Fruit fly (Drosophila melanogaster) whole organism, embryonic: ENCODE measurements around the gene Scm.

Experiments used
- Ada2b ChIP-seq: fragments of 200-800 bp; sonication (Bioruptor generic); IDR thresholded peaks from 2 replicates; pipeline ENCODE4 v1.3.6; 2022; ENCODE audit warnings: missing biosample characterization, missing genetic modification characterization
- Atf6 ChIP-seq: fragments of 200-800 bp; sonication (Bioruptor generic); IDR thresholded peaks from 2 replicates; pipeline ENCODE4 v1.3.6; 2022; ENCODE audit warnings: missing biosample characterization, missing genetic modification characterization
- Bdp1 ChIP-seq: fragments of 200-800 bp; sonication (Bioruptor generic); optimal IDR thresholded peaks from 3 replicates; lab custom pipeline; 2016; ENCODE audit warnings: missing biosample characterization, missing genetic modification characterization
- Bgb ChIP-seq: fragments of 200-800 bp; sonication (Bioruptor generic); IDR thresholded peaks from 2 replicates; pipeline ENCODE4 v1.3.6; 2022; ENCODE audit warnings: missing biosample characterization, missing genetic modification characterization; ENCODE audit not compliant: partially characterized antibody
- CG10267 ChIP-seq: fragments of 200-800 bp; sonication (Bioruptor generic); optimal IDR thresholded peaks from 2 replicates; lab custom pipeline; 2018; ENCODE audit warnings: missing biosample characterization, mild to moderate bottlenecking, missing genetic modification characterization, moderate library complexity
- CG10274 ChIP-seq: fragments of 200-800 bp; sonication (Bioruptor generic); optimal IDR thresholded peaks from 3 replicates; lab custom pipeline; 2017; ENCODE audit warnings: missing biosample characterization, mild to moderate bottlenecking, missing genetic modification characterization
- CG10366 ChIP-seq: fragments of 200-800 bp; sonication (Bioruptor generic); IDR thresholded peaks from 2 replicates; pipeline ENCODE4 v1.3.6; 2022; ENCODE audit warnings: missing biosample characterization, missing genetic modification characterization
- CG10462 ChIP-seq: fragments of 200-800 bp; sonication (Bioruptor generic); optimal IDR thresholded peaks from 2 replicates; lab custom pipeline; 2016; ENCODE audit warnings: missing biosample characterization, missing genetic modification characterization
- CG12071 ChIP-seq: fragments of 200-800 bp; sonication (Bioruptor generic); optimal IDR thresholded peaks from 3 replicates; lab custom pipeline; 2018; ENCODE audit warnings: missing biosample characterization, mild to moderate bottlenecking, missing genetic modification characterization
- CG12659 ChIP-seq: fragments of 200-800 bp; sonication (Bioruptor generic); optimal IDR thresholded peaks from 3 replicates; lab custom pipeline; 2017; ENCODE audit warnings: mild to moderate bottlenecking, missing biosample characterization, missing genetic modification reagents, missing genetic modification characterization
- CG13123 ChIP-seq: fragments of 200-800 bp; sonication (Bioruptor generic); optimal IDR thresholded peaks from 2 replicates; lab custom pipeline; 2016; ENCODE audit warnings: missing biosample characterization, missing genetic modification characterization
- CG13424 ChIP-seq: fragments of 200-800 bp; sonication (Bioruptor generic); optimal IDR thresholded peaks from 2 replicates; lab custom pipeline; 2019; ENCODE audit warnings: missing biosample characterization, mild to moderate bottlenecking, missing genetic modification characterization, moderate library complexity
- CG14965 ChIP-seq: fragments of 200-800 bp; sonication (Bioruptor generic); optimal IDR thresholded peaks from 2 replicates; lab custom pipeline; 2016; ENCODE audit warnings: missing biosample characterization, missing genetic modification characterization, borderline replicate concordance
- CG15269 ChIP-seq: fragments of 200-800 bp; sonication (Bioruptor generic); optimal IDR thresholded peaks from 2 replicates; lab custom pipeline; 2018; ENCODE audit warnings: missing biosample characterization, mild to moderate bottlenecking, missing genetic modification characterization, moderate library complexity
- CG17612 ChIP-seq: fragments of 200-800 bp; sonication (Bioruptor generic); IDR thresholded peaks from 2 replicates; pipeline ENCODE4 v1.3.6; 2022; ENCODE audit warnings: missing biosample characterization, missing genetic modification characterization
- CG17802 ChIP-seq: fragments of 200-800 bp; sonication (Bioruptor generic); optimal IDR thresholded peaks from 2 replicates; lab custom pipeline; 2018; ENCODE audit warnings: missing biosample characterization, mild to moderate bottlenecking, missing genetic modification characterization, moderate library complexity
- CG17912 ChIP-seq: fragments of 200-800 bp; sonication (Bioruptor generic); optimal IDR thresholded peaks from 2 replicates; lab custom pipeline; 2018; ENCODE audit warnings: missing biosample characterization, mild to moderate bottlenecking, missing genetic modification characterization
- CG3065 ChIP-seq: fragments of 200-800 bp; sonication (Bioruptor generic); optimal IDR thresholded peaks from 2 replicates; lab custom pipeline; 2016; ENCODE audit warnings: missing biosample characterization, missing genetic modification characterization
- CG31388 ChIP-seq: fragments of 200-800 bp; sonication (Bioruptor generic); optimal IDR thresholded peaks from 2 replicates; lab custom pipeline; 2016; ENCODE audit warnings: missing biosample characterization, missing genetic modification characterization
- CG4328 ChIP-seq: fragments of 200-800 bp; sonication (Bioruptor generic); optimal IDR thresholded peaks from 3 replicates; lab custom pipeline; 2017; ENCODE audit warnings: missing biosample characterization, missing genetic modification reagents, missing genetic modification characterization
- CG6654 ChIP-seq: fragments of 200-800 bp; sonication (Bioruptor generic); optimal IDR thresholded peaks from 2 replicates; lab custom pipeline; 2017; ENCODE audit warnings: missing biosample characterization, mild to moderate bottlenecking, missing genetic modification characterization
- CG6791 ChIP-seq: fragments of 200-800 bp; sonication (Bioruptor generic); IDR thresholded peaks from 3 replicates; pipeline ENCODE4 v1.3.6; 2022; ENCODE audit warnings: missing biosample characterization, missing genetic modification characterization; ENCODE audit not compliant: partially characterized antibody
- CG6813 ChIP-seq: fragments of 200-800 bp; sonication (Bioruptor generic); optimal IDR thresholded peaks from 2 replicates; lab custom pipeline; 2017; ENCODE audit warnings: missing biosample characterization, missing genetic modification characterization, mild to moderate bottlenecking, moderate library complexity, missing genetic modification reagents
- CG8359 ChIP-seq: fragments of 200-800 bp; sonication (Bioruptor generic); optimal IDR thresholded peaks from 2 replicates; lab custom pipeline; 2017; ENCODE audit warnings: missing biosample characterization, mild to moderate bottlenecking, missing genetic modification characterization, borderline replicate concordance
- CG8944 ChIP-seq: fragments of 200-800 bp; sonication (Bioruptor generic); optimal IDR thresholded peaks from 3 replicates; lab custom pipeline; 2016; ENCODE audit warnings: missing biosample characterization, missing genetic modification characterization
- Dek ChIP-seq: fragments of 200-800 bp; sonication (Bioruptor generic); optimal IDR thresholded peaks from 3 replicates; lab custom pipeline; 2019; ENCODE audit warnings: missing biosample characterization, mild to moderate bottlenecking, missing genetic modification characterization, moderate library complexity
- Elba2 ChIP-seq: fragments of 200-800 bp; sonication (Bioruptor generic); optimal IDR thresholded peaks from 3 replicates; lab custom pipeline; 2016; ENCODE audit warnings: missing biosample characterization, missing genetic modification characterization
- HLHmδ ChIP-seq: fragments of 200-800 bp; sonication (Bioruptor generic); optimal IDR thresholded peaks from 2 replicates; lab custom pipeline; 2018; ENCODE audit warnings: missing biosample characterization, mild to moderate bottlenecking, missing genetic modification characterization, moderate library complexity
- Hand ChIP-seq: fragments of 200-800 bp; sonication (Bioruptor generic); optimal IDR thresholded peaks from 2 replicates; lab custom pipeline; 2017; ENCODE audit warnings: mild to moderate bottlenecking, missing biosample characterization, missing genetic modification reagents, missing genetic modification characterization
- Hmr ChIP-seq: fragments of 200-800 bp; sonication (Bioruptor generic); optimal IDR thresholded peaks from 3 replicates; lab custom pipeline; 2017; ENCODE audit warnings: mild to moderate bottlenecking, missing biosample characterization, missing genetic modification reagents, missing genetic modification characterization
- Nf-YA ChIP-seq: fragments of 200-800 bp; sonication (Bioruptor generic); IDR thresholded peaks from 2 replicates; pipeline ENCODE4 v1.3.6; 2022; ENCODE audit warnings: missing biosample characterization, missing genetic modification characterization
- Opbp ChIP-seq: fragments of 200-800 bp; sonication (Bioruptor generic); IDR thresholded peaks from 3 replicates; pipeline ENCODE4 v1.3.6; 2022; ENCODE audit warnings: missing biosample characterization, missing genetic modification characterization; ENCODE audit not compliant: partially characterized antibody
- Ptx1 ChIP-seq: fragments of 200-800 bp; sonication (Bioruptor generic); IDR thresholded peaks from 2 replicates; pipeline ENCODE4 v1.3.6; 2022; ENCODE audit warnings: missing biosample characterization, missing genetic modification characterization
- Spps ChIP-seq: fragments of 200-800 bp; sonication (Bioruptor generic); optimal IDR thresholded peaks from 2 replicates; lab custom pipeline; 2018; ENCODE audit warnings: missing biosample characterization, mild to moderate bottlenecking, missing genetic modification characterization
- ash1 ChIP-seq: fragments of 200-800 bp; sonication (Bioruptor generic); optimal IDR thresholded peaks from 2 replicates; lab custom pipeline; 2018; ENCODE audit warnings: missing biosample characterization, mild to moderate bottlenecking, missing genetic modification characterization
- danr ChIP-seq: fragments of 200-800 bp; sonication (Bioruptor generic); IDR thresholded peaks from 2 replicates; pipeline ENCODE4 v1.3.6; 2022; ENCODE audit warnings: missing biosample characterization, missing genetic modification characterization
- dpn ChIP-seq, 2 experiments: fragments of 200-800 bp; sonication (Bioruptor generic); optimal IDR thresholded peaks; 3 replicates each; lab custom pipeline; 2016; ENCODE audit warnings: missing biosample characterization in 2 of 2, missing genetic modification characterization in 2 of 2
- gfzf ChIP-seq: fragments of 200-800 bp; sonication (Bioruptor generic); optimal IDR thresholded peaks from 2 replicates; lab custom pipeline; 2016; ENCODE audit warnings: missing biosample characterization, mild to moderate bottlenecking, missing genetic modification characterization, moderate library complexity
- hth ChIP-seq: fragments of >200 bp; optimal IDR thresholded peaks from 2 replicates; lab custom pipeline; 2017; ENCODE audit warnings: inconsistent platforms
- kay ChIP-seq: fragments of 200-800 bp; sonication (Bioruptor generic); optimal IDR thresholded peaks from 2 replicates; lab custom pipeline; 2016; ENCODE audit warnings: missing biosample characterization, missing genetic modification characterization
- lbe ChIP-seq: fragments of 200-800 bp; sonication (Bioruptor generic); optimal IDR thresholded peaks from 2 replicates; lab custom pipeline; 2016; ENCODE audit warnings: missing biosample characterization, mild to moderate bottlenecking, missing genetic modification characterization
- luna ChIP-seq: fragments of 200-800 bp; sonication (Bioruptor generic); optimal IDR thresholded peaks from 2 replicates; lab custom pipeline; 2016; ENCODE audit warnings: missing biosample characterization, missing genetic modification characterization
- p53 ChIP-seq: fragments of 200-800 bp; sonication (Bioruptor generic); optimal IDR thresholded peaks from 2 replicates; lab custom pipeline; 2016; ENCODE audit warnings: missing biosample characterization, missing genetic modification characterization
- pros ChIP-seq: fragments of 200-800 bp; sonication (Bioruptor generic); optimal IDR thresholded peaks from 3 replicates; lab custom pipeline; 2019; ENCODE audit warnings: missing biosample characterization, mild to moderate bottlenecking, missing genetic modification characterization, moderate library complexity
- pum ChIP-seq: fragments of 200-800 bp; sonication (Bioruptor generic); optimal IDR thresholded peaks from 2 replicates; lab custom pipeline; 2016; ENCODE audit warnings: missing biosample characterization, missing genetic modification characterization
- sim ChIP-seq: fragments of 200-800 bp; sonication (Bioruptor generic); IDR thresholded peaks from 2 replicates; pipeline ENCODE4 v1.3.6; 2022; ENCODE audit warnings: missing biosample characterization, missing genetic modification characterization
- tin ChIP-seq: fragments of 200-800 bp; sonication (Bioruptor generic); optimal IDR thresholded peaks from 3 replicates; lab custom pipeline; 2016; ENCODE audit warnings: missing biosample characterization, missing genetic modification characterization
- unc-4 ChIP-seq: fragments of 200-800 bp; sonication (Bioruptor generic); IDR thresholded peaks from 2 replicates; pipeline ENCODE4 v1.3.6; 2022; ENCODE audit warnings: missing biosample characterization, missing genetic modification characterization; ENCODE audit not compliant: partially characterized antibody
- usp ChIP-seq: fragments of >200 bp; optimal IDR thresholded peaks from 2 replicates; lab custom pipeline; 2017; ENCODE audit warnings: missing biosample characterization, missing genetic modification characterization
- zen ChIP-seq: fragments of 200-800 bp; sonication (Bioruptor generic); optimal IDR thresholded peaks from 3 replicates; lab custom pipeline; 2018; ENCODE audit warnings: missing biosample characterization, mild to moderate bottlenecking, missing genetic modification characterization, moderate library complexity

Gene Scm

dm6 chr3R:9618331-9618730 lies 19.1 kb downstream of the Scm start (continued):
- TF ChIP-seq CG31388, result peak; percentile 25
- peak; percentile 67 for TF ChIP-seq danr (GFP tag; lab: Robert Waterston, UW)
- TF ChIP-seq CG4328 (GFP tag; lab: Kevin White, UChicago), result no peak
- TF ChIP-seq Atf6 (GFP tag; lab: Robert Waterston, UW), result peak; percentile 49; the same call in 1 of the 2 replicates
- no peak for TF ChIP-seq CG17912 (GFP tag; lab: Kevin White, UChicago)
- TF ChIP-seq kay (GFP tag; lab: Kevin White, UChicago), result no peak
- TF ChIP-seq Opbp (GFP tag; lab: Robert Waterston, UW), result no peak
- peak; percentile 65 for TF ChIP-seq pum (GFP tag; lab: Kevin White, UChicago)
- TF ChIP-seq sim (GFP tag; lab: Robert Waterston, UW), result peak; percentile 45; the same call in 1 of the 2 replicates
- peak; percentile 56 for TF ChIP-seq CG6654
- peak; percentile 76 for TF ChIP-seq Nf-YA (GFP tag; lab: Robert Waterston, UW)
- TF ChIP-seq zen (tag; lab: Kevin White, UChicago), result peak; percentile 76
- peak; percentile 18 for TF ChIP-seq Spps (tag; lab: Kevin White, UChicago)
- no peak for TF ChIP-seq CG6791 (GFP tag; lab: Robert Waterston, UW)
- peak; percentile 76 for TF ChIP-seq tin (GFP tag; lab: Kevin White, UChicago)
- no peak for TF ChIP-seq lbe (GFP tag; lab: Kevin White, UChicago)
- TF ChIP-seq luna, result no peak
- TF ChIP-seq CG10267 (tag; lab: Kevin White, UChicago), result peak; percentile 45
- no peak for TF ChIP-seq CG3065 (GFP tag; lab: Kevin White, UChicago)
- TF ChIP-seq CG12659, result peak; percentile 61
- peak; percentile 28 for TF ChIP-seq Dek (tag; lab: Kevin White, UChicago)
- TF ChIP-seq Hmr (GFP tag; lab: Kevin White, UChicago), result peak; percentile 48
- TF ChIP-seq Ptx1 (GFP tag; lab: Robert Waterston, UW), result peak; percentile 83
- TF ChIP-seq CG10366 (GFP tag; lab: Robert Waterston, UW), result peak; percentile 83
- TF ChIP-seq dpn (GFP tag; optimal IDR thresholded peaks at IDR 0.05; lab: Kevin White, UChicago), result peak; percentile 67 to 76
- TF ChIP-seq CG6813 (GFP tag; lab: Kevin White, UChicago), result peak; percentile 54
- peak; percentile 21 for TF ChIP-seq Elba2
- TF ChIP-seq Hand (GFP tag; lab: Kevin White, UChicago), result no peak
- TF ChIP-seq ash1 (GFP tag; lab: Kevin White, UChicago), result no peak
- peak; percentile 6 for TF ChIP-seq CG13123 (GFP tag; lab: Kevin White, UChicago)
- 0 out of 2 replicates have a peak, but pooled peaks have one; percentile 33 for TF ChIP-seq CG17612
- TF ChIP-seq Bgb (GFP tag; lab: Robert Waterston, UW), result no peak
- TF ChIP-seq gfzf, result no peak
- TF ChIP-seq CG10274, result peak; percentile 24
- no peak for TF ChIP-seq HLHmδ (GFP tag; lab: Kevin White, UChicago)
- no peak for TF ChIP-seq unc-4
- TF ChIP-seq pros (GFP tag; lab: Kevin White, UChicago), result no peak
- TF ChIP-seq CG10462, result peak; percentile 23
- no peak for TF ChIP-seq p53 (GFP tag; lab: Kevin White, UChicago)
- peak; percentile 34 for TF ChIP-seq Bdp1 (GFP tag; lab: Kevin White, UChicago)
- TF ChIP-seq CG15269 (tag; lab: Kevin White, UChicago), result peak; percentile 71
- TF ChIP-seq CG8359 (GFP tag; lab: Kevin White, UChicago), result peak; percentile 50
- peak; percentile 44 for TF ChIP-seq CG8944 (GFP tag; lab: Kevin White, UChicago)
- TF ChIP-seq usp, result no peak
- peak; percentile 42 for TF ChIP-seq CG17802 (tag; lab: Kevin White, UChicago)
- TF ChIP-seq hth (lab: Kevin White, UChicago), result no peak
- TF ChIP-seq CG12071 (GFP tag; lab: Kevin White, UChicago), result peak; percentile 60
- TF ChIP-seq CG14965, result no peak
- TF ChIP-seq Ada2b (GFP tag; lab: Robert Waterston, UW), result peak; percentile 77
- peak; percentile 71 for TF ChIP-seq CG13424
